ENCODE assay signal across 4 worm cellular contexts in genomic region chrV:10019934-10020333, ce11.
TF ChIP-seq lines count a peak whose summit lies in the region.

No protein-coding gene starts in this region.

TF ChIP-seq in whole organism, L1 larva, 84 proteins besides CTCF, POLR2A, EP300 and RAD21 (continued from another document):
- TF ChIP-seq C34B4.2 (tag; optimal IDR thresholded peaks at IDR 0.05; lab: Kevin White, UChicago) (no peak), nhr-20 (tag; optimal IDR thresholded peaks at IDR 0.05; lab: Kevin White, UChicago) (no peak), nhr-85 (tag; lab: Kevin White, UChicago) (peak; percentile 67), lin-35 (GFP tag; optimal IDR thresholded peaks at IDR 0.05; lab: Kevin White, UChicago) (peak in 1 of 2 experiments; percentile 5), snu-23 (GFP tag; optimal IDR thresholded peaks at IDR 0.05; lab: Kevin White, UChicago) (peak; percentile 38), ama-1 (optimal IDR thresholded peaks at IDR 0.05; lab: Kevin White, UChicago) (no peak), tbx-2 (tag; optimal IDR thresholded peaks at IDR 0.05; lab: Kevin White, UChicago) (no peak)
TF ChIP-seq in whole organism, L1 larva: peak in this region for 9.

TF ChIP-seq in whole organism, L4 larva, 104 proteins besides CTCF, POLR2A, EP300 and RAD21 (continued from another document):
- TF ChIP-seq pha-4 (GFP tag; IDR thresholded peaks at IDR 0.05; lab: Robert Waterston, UW) (no peak), pha-4 (tag; optimal IDR thresholded peaks at IDR 0.05; lab: Kevin White, UChicago) (peak; percentile 73), cey-2 (tag; optimal IDR thresholded peaks at IDR 0.05; lab: Kevin White, UChicago; ENCODE audit: borderline replicate concordance, insufficient read depth) (no peak), skn-1 (tag; optimal IDR thresholded peaks at IDR 0.05; lab: Kevin White, UChicago) (no peak), hif-1 (tag; optimal IDR thresholded peaks at IDR 0.05; lab: Kevin White, UChicago) (peak in 1 of 2 experiments; percentile 36)

TF ChIP-seq in whole organism, late embryonic, 69 proteins besides CTCF, POLR2A, EP300 and RAD21 (continued from another document):
- TF ChIP-seq C08G9.2 (tag; optimal IDR thresholded peaks at IDR 0.05; lab: Kevin White, UChicago), result no peak
- peak; percentile 46 for TF ChIP-seq unc-55 (GFP tag; optimal IDR thresholded peaks at IDR 0.05; lab: Kevin White, UChicago)
- TF ChIP-seq sox-4 (tag; optimal IDR thresholded peaks at IDR 0.05; lab: Kevin White, UChicago), result no peak

TF ChIP-seq in whole organism, young adult, 124 proteins besides CTCF, POLR2A, EP300 and RAD21 (continued from another document):
- no peak for TF ChIP-seq ekl-4 (GFP tag; IDR thresholded peaks at IDR 0.05; lab: Robert Waterston, UW)
- TF ChIP-seq rpc-1 (optimal IDR thresholded peaks at IDR 0.05; lab: Kevin White, UChicago), result no peak
- no peak for TF ChIP-seq rpc-1 (tag; optimal IDR thresholded peaks at IDR 0.05; lab: Kevin White, UChicago)
- TF ChIP-seq bed-1 (GFP tag; IDR thresholded peaks at IDR 0.05; lab: Robert Waterston, UW), result no peak
- no peak for TF ChIP-seq nhr-80 (tag; optimal IDR thresholded peaks at IDR 0.05; lab: Kevin White, UChicago)
- no peak for TF ChIP-seq attf-5 (GFP tag; optimal IDR thresholded peaks at IDR 0.05; lab: Kevin White, UChicago)
- no peak for TF ChIP-seq B0019.2 (GFP tag; conservative IDR thresholded peaks at IDR 0.05; lab: Robert Waterston, UW)
- TF ChIP-seq tbp1 (GFP tag; optimal IDR thresholded peaks at IDR 0.05; lab: Kevin White, UChicago), result peak; percentile 7
- TF ChIP-seq aptf-2 (GFP tag; conservative IDR thresholded peaks at IDR 0.05; lab: Robert Waterston, UW), result peak; percentile 40; the same call in 1 of the 2 replicates
- TF ChIP-seq ztf-3 (GFP tag; optimal IDR thresholded peaks at IDR 0.05; lab: Kevin White, UChicago), result no peak
- TF ChIP-seq snpc-4 (GFP tag; optimal IDR thresholded peaks at IDR 0.05; lab: Kevin White, UChicago), result no peak
- no peak for TF ChIP-seq snpc-4 (tag; optimal IDR thresholded peaks at IDR 0.05; lab: Kevin White, UChicago)
- no peak for TF ChIP-seq ceh-40 (GFP tag; IDR thresholded peaks at IDR 0.05; lab: Robert Waterston, UW)
- TF ChIP-seq tbx-9 (tag; optimal IDR thresholded peaks at IDR 0.05; lab: Kevin White, UChicago; ENCODE audit: borderline replicate concordance), result no peak
- no peak for TF ChIP-seq efl-1 (GFP tag; optimal IDR thresholded peaks at IDR 0.05; lab: Kevin White, UChicago)
- no peak for TF ChIP-seq egl-44 (GFP tag; IDR thresholded peaks at IDR 0.05; lab: Robert Waterston, UW)
- no peak for TF ChIP-seq ceh-58 (GFP tag; IDR thresholded peaks at IDR 0.05; lab: Robert Waterston, UW)
- TF ChIP-seq F37B4.10 (GFP tag; IDR thresholded peaks at IDR 0.05; lab: Robert Waterston, UW), result no peak
- TF ChIP-seq zfh-2 (GFP tag; conservative IDR thresholded peaks at IDR 0.05; lab: Robert Waterston, UW), result no peak
- TF ChIP-seq ZK185.1 (tag; optimal IDR thresholded peaks at IDR 0.05; lab: Kevin White, UChicago; ENCODE audit: poor library complexity, severe bottlenecking), result no peak
- peak; percentile 50; the same call in 1 of the 2 replicates for TF ChIP-seq hmg-1.2 (GFP tag; IDR thresholded peaks at IDR 0.05; lab: Robert Waterston, UW)
- no peak for TF ChIP-seq F10E7.11 (tag; optimal IDR thresholded peaks at IDR 0.05; lab: Kevin White, UChicago)
- no peak for TF ChIP-seq nfya-2 (GFP tag; IDR thresholded peaks at IDR 0.05; lab: Robert Waterston, UW)
- peak; percentile 23; the same call in 1 of the 2 replicates for TF ChIP-seq aptf-3 (GFP tag; IDR thresholded peaks at IDR 0.05; lab: Robert Waterston, UW)
- TF ChIP-seq him-1 (tag; optimal IDR thresholded peaks at IDR 0.05; lab: Kevin White, UChicago), result no peak
- TF ChIP-seq hlh-12 (tag; optimal IDR thresholded peaks at IDR 0.05; lab: Kevin White, UChicago), result no peak
- no peak for TF ChIP-seq F33H1.4 (GFP tag; IDR thresholded peaks at IDR 0.05; lab: Robert Waterston, UW)
- TF ChIP-seq lin-54 (GFP tag; optimal IDR thresholded peaks at IDR 0.05; lab: Kevin White, UChicago), result no peak
- TF ChIP-seq pbrm-1 (GFP tag; IDR thresholded peaks at IDR 0.05; lab: Robert Waterston, UW), result peak; percentile 44; the same call in 1 of the 2 replicates
- TF ChIP-seq D2030.7 (GFP tag; IDR thresholded peaks at IDR 0.05; lab: Robert Waterston, UW), result peak; percentile 32; the same call in 1 of the 2 replicates
- no peak for TF ChIP-seq C06A6.2 (GFP tag; conservative IDR thresholded peaks at IDR 0.05; lab: Robert Waterston, UW)
- no peak for TF ChIP-seq snpc-1.1 (tag; optimal IDR thresholded peaks at IDR 0.05; lab: Kevin White, UChicago; ENCODE audit: insufficient read depth)
- TF ChIP-seq hlh-26 (GFP tag; conservative IDR thresholded peaks at IDR 0.05; lab: Robert Waterston, UW), result no peak
- no peak for TF ChIP-seq dox-1 (GFP tag; IDR thresholded peaks at IDR 0.05; lab: Robert Waterston, UW)
- no peak for TF ChIP-seq mxl-1 (tag; optimal IDR thresholded peaks at IDR 0.05; lab: Kevin White, UChicago)
- TF ChIP-seq K12H6.12 (tag; optimal IDR thresholded peaks at IDR 0.05; lab: Kevin White, UChicago), result peak; percentile 17
- TF ChIP-seq gei-17 (GFP tag; optimal IDR thresholded peaks at IDR 0.05; lab: Kevin White, UChicago), result no peak
- peak; percentile 39; the same call in 1 of the 2 replicates for TF ChIP-seq madf-6 (GFP tag; IDR thresholded peaks at IDR 0.05; lab: Robert Waterston, UW)
- TF ChIP-seq F52B5.7 (tag; optimal IDR thresholded peaks at IDR 0.05; lab: Kevin White, UChicago), result no peak
- TF ChIP-seq ama-1 (optimal IDR thresholded peaks at IDR 0.05; lab: Kevin White, UChicago), result no peak
- TF ChIP-seq ama-1 (GFP tag; optimal IDR thresholded peaks at IDR 0.05; lab: Kevin White, UChicago), result peak in 1 of 2 experiments; percentile 64
- no peak for TF ChIP-seq lin-35 (GFP tag; optimal IDR thresholded peaks at IDR 0.05; lab: Kevin White, UChicago)
- TF ChIP-seq akir-1 (GFP tag; optimal IDR thresholded peaks at IDR 0.05; lab: Kevin White, UChicago), result no peak
- 0 out of 2 replicates have a peak, but pooled peaks have one; percentile 17 for TF ChIP-seq madf-8 (GFP tag; conservative IDR thresholded peaks at IDR 0.05; lab: Robert Waterston, UW)
- no peak for TF ChIP-seq sdz-38 (tag; optimal IDR thresholded peaks at IDR 0.05; lab: Kevin White, UChicago)
- TF ChIP-seq Y67H2A.10 (GFP tag; conservative IDR thresholded peaks at IDR 0.05; lab: Robert Waterston, UW), result no peak
- TF ChIP-seq T07F8.4 (tag; optimal IDR thresholded peaks at IDR 0.05; lab: Kevin White, UChicago), result no peak
- no peak for TF ChIP-seq ceh-27 (GFP tag; optimal IDR thresholded peaks at IDR 0.05; lab: Kevin White, UChicago)
